Worm (Caenorhabditis elegans): ENCODE measurements around the gene W01C8.5.

- no peak for TF ChIP-seq pha-4 (tag; optimal IDR thresholded peaks at IDR 0.05)
- no peak for TF ChIP-seq ces-1 (GFP tag; optimal IDR thresholded peaks at IDR 0.05)
- TF ChIP-seq ztf-11 (tag; optimal IDR thresholded peaks at IDR 0.05): no peak
Observed at ce11 chrX:5680125-5680524, 17.0 kb downstream of the W01C8.5 start, which contains the start of gene set-19.

All from whole organism, mixed stage, embryonic.